Worm (Caenorhabditis elegans) whole organism, young adult: ENCODE measurements around the gene smg-4.

Experiments
- B0035.1 ChIP-seq: sonication (generic microtip); optimal IDR thresholded peaks from 2 replicates; lab custom pipeline; 2016; ENCODE audit warnings: missing genetic modification characterization, mild to moderate bottlenecking, missing compliant biosample characterization, missing genotype, missing genetic modification reagents
- B0261.1 ChIP-seq: sonication (generic microtip); optimal IDR thresholded peaks from 2 replicates; lab custom pipeline; 2016; ENCODE audit warnings: mild to moderate bottlenecking, missing genetic modification characterization, moderate library complexity, missing compliant biosample characterization
- F22D6.2 ChIP-seq: sonication (generic microtip); optimal IDR thresholded peaks from 2 replicates; lab custom pipeline; 2016; ENCODE audit warnings: mild to moderate bottlenecking, missing genetic modification characterization, missing compliant biosample characterization
- F37B4.10 ChIP-seq: fragments of 200-800 bp; sonication (Bioruptor generic); IDR thresholded peaks from 2 replicates; pipeline ENCODE4 v1.3.6; 2022; ENCODE audit warnings: missing genetic modification characterization, missing compliant biosample characterization
- F39B2.1 ChIP-seq: fragments of 200-800 bp; sonication (Bioruptor generic); IDR thresholded peaks from 2 replicates; pipeline ENCODE4 v1.3.6; 2022; ENCODE audit warnings: missing genetic modification reagents, missing genetic modification characterization, missing compliant biosample characterization
- F49E8.2 ChIP-seq: sonication (generic microtip); optimal IDR thresholded peaks from 3 replicates; lab custom pipeline; 2017; ENCODE audit warnings: missing genetic modification characterization, mild to moderate bottlenecking, missing compliant biosample characterization, antibody characterized with exemption, moderate library complexity; ENCODE audit not compliant: insufficient read depth
- Y67H2A.10 ChIP-seq: fragments of 200-800 bp; sonication (Bioruptor generic); conservative IDR thresholded peaks from 2 replicates; pipeline ENCODE4 v1.3.6; 2022; ENCODE audit warnings: missing genetic modification reagents, missing genetic modification characterization, missing compliant biosample characterization
- Y79H2A.3 ChIP-seq: fragments of 200-800 bp; sonication (Bioruptor generic); conservative IDR thresholded peaks from 2 replicates; pipeline ENCODE4 v1.3.6; 2022; ENCODE audit warnings: missing genetic modification reagents, missing genetic modification characterization, missing compliant biosample characterization
- Y95B8A.8 ChIP-seq: fragments of 200-800 bp; sonication (Bioruptor generic); IDR thresholded peaks from 2 replicates; pipeline ENCODE4 v1.3.6; 2022; ENCODE audit warnings: missing genetic modification reagents, missing genetic modification characterization, missing compliant biosample characterization
- ama-1 ChIP-seq, 3 experiments: fragments of 150-350 bp in 1 of 3; sonication (generic microtip) in 2 of 3; optimal IDR thresholded peaks; 2 replicates each; lab custom pipeline; 2014 to 2018; ENCODE audit warnings: missing biosample characterization in 2 of 3, missing genetic modification characterization in 2 of 3, missing genetic modification reagents in 2 of 3
- aptf-3 ChIP-seq: fragments of 200-800 bp; sonication (Bioruptor generic); IDR thresholded peaks from 2 replicates; pipeline ENCODE4 v1.3.6; 2022; ENCODE audit warnings: missing genetic modification characterization, missing compliant biosample characterization
- attf-6 ChIP-seq: fragments of 200-800 bp; sonication (Bioruptor generic); IDR thresholded peaks from 2 replicates; pipeline ENCODE4 v1.3.6; 2022; ENCODE audit warnings: missing genetic modification reagents, missing genetic modification characterization, missing compliant biosample characterization
- ceh-100 ChIP-seq: fragments of 200-800 bp; sonication (Bioruptor generic); IDR thresholded peaks from 2 replicates; pipeline ENCODE4 v1.3.6; 2022; ENCODE audit warnings: missing genetic modification reagents, missing genetic modification characterization, missing compliant biosample characterization
- ceh-40 ChIP-seq: fragments of 200-800 bp; sonication (Bioruptor generic); IDR thresholded peaks from 2 replicates; pipeline ENCODE4 v1.3.6; 2022; ENCODE audit warnings: missing genetic modification characterization, missing compliant biosample characterization
- ekl-4 ChIP-seq: fragments of 200-800 bp; sonication (Bioruptor generic); IDR thresholded peaks from 2 replicates; pipeline ENCODE4 v1.3.6; 2022; ENCODE audit warnings: missing genetic modification reagents, missing genetic modification characterization, missing compliant biosample characterization
- ets-4 ChIP-seq: fragments of 200-800 bp; sonication (Bioruptor generic); optimal IDR thresholded peaks from 2 replicates; lab custom pipeline; 2018; ENCODE audit warnings: mild to moderate bottlenecking, missing genetic modification characterization, missing compliant biosample characterization
- him-1 ChIP-seq: sonication (generic microtip); optimal IDR thresholded peaks from 2 replicates; lab custom pipeline; 2016; ENCODE audit warnings: missing genotype, missing genetic modification reagents, missing genetic modification characterization, missing compliant biosample characterization
- hlh-12 ChIP-seq: sonication (generic microtip); optimal IDR thresholded peaks from 2 replicates; lab custom pipeline; 2016; ENCODE audit warnings: missing genetic modification characterization, missing compliant biosample characterization
- hmg-1.2 ChIP-seq: fragments of 200-800 bp; sonication (Bioruptor generic); IDR thresholded peaks from 2 replicates; pipeline ENCODE4 v1.3.6; 2022; ENCODE audit warnings: missing genetic modification reagents, missing genetic modification characterization, missing compliant biosample characterization
- hrde-1 ChIP-seq: sonication (generic microtip); optimal IDR thresholded peaks from 2 replicates; lab custom pipeline; 2016; ENCODE audit warnings: missing genetic modification characterization, mild to moderate bottlenecking, missing compliant biosample characterization, moderate library complexity, missing genotype, missing genetic modification reagents, borderline replicate concordance
- hsf-1 ChIP-seq: fragments of 200-800 bp; sonication (Bioruptor generic); IDR thresholded peaks from 2 replicates; pipeline ENCODE4 v1.3.6; 2022; ENCODE audit warnings: missing genetic modification reagents, missing genetic modification characterization, missing compliant biosample characterization
- lin-35 ChIP-seq, 3 experiments: fragments of 150-350 bp in 2 of 3; sonication (generic microtip) in 1 of 3; optimal IDR thresholded peaks; 2 replicates each; lab custom pipeline; 2014 to 2018; ENCODE audit warnings: missing biosample characterization in 3 of 3, missing genetic modification characterization in 3 of 3, missing genetic modification reagents in 3 of 3
- lin-54 ChIP-seq: fragments of 200-800 bp; sonication (Bioruptor generic); optimal IDR thresholded peaks from 2 replicates; lab custom pipeline; 2018; ENCODE audit warnings: mild to moderate bottlenecking, missing genetic modification characterization, missing compliant biosample characterization
- lir-1 ChIP-seq: fragments of 200-800 bp; sonication (Bioruptor generic); conservative IDR thresholded peaks from 2 replicates; pipeline ENCODE4 v1.3.6; 2022; ENCODE audit warnings: missing genetic modification reagents, missing genetic modification characterization, missing compliant biosample characterization
- madf-8 ChIP-seq: fragments of 200-800 bp; sonication (Bioruptor generic); conservative IDR thresholded peaks from 2 replicates; pipeline ENCODE4 v1.3.6; 2022; ENCODE audit warnings: missing genetic modification reagents, missing genetic modification characterization, missing compliant biosample characterization
- mes-4 ChIP-seq: sonication (generic microtip); optimal IDR thresholded peaks from 2 replicates; lab custom pipeline; 2016; ENCODE audit warnings: missing genotype, missing genetic modification characterization, missing compliant biosample characterization
- mxl-1 ChIP-seq: sonication (generic microtip); optimal IDR thresholded peaks from 2 replicates; lab custom pipeline; 2016; ENCODE audit warnings: missing genetic modification characterization, missing compliant biosample characterization
- rcor-1 ChIP-seq: fragments of 200-800 bp; sonication (Bioruptor generic); IDR thresholded peaks from 2 replicates; pipeline ENCODE4 v1.3.6; 2022; ENCODE audit warnings: missing genetic modification reagents, missing genetic modification characterization, missing compliant biosample characterization
- rec-8 ChIP-seq, 2 experiments: sonication (generic microtip); optimal IDR thresholded peaks; 2 replicates each; lab custom pipeline; 2016; ENCODE audit warnings: mild to moderate bottlenecking in 2 of 2, missing genetic modification characterization in 2 of 2, missing genetic modification reagents in 2 of 2, missing genotype in 2 of 2, missing biosample characterization in 1 of 2, missing compliant biosample characterization in 1 of 2, moderate library complexity in 1 of 2
- rpc-1 ChIP-seq, 2 experiments: fragments of 150-350 bp in 1 of 2; sonication (generic microtip) in 1 of 2; optimal IDR thresholded peaks; 2 replicates each; lab custom pipeline; 2014 to 2018; ENCODE audit warnings: missing biosample characterization in 1 of 2, missing genetic modification characterization in 1 of 2, missing genetic modification reagents in 1 of 2, missing genotype in 1 of 2
- snpc-1.1 ChIP-seq: sonication (generic microtip); optimal IDR thresholded peaks from 2 replicates; lab custom pipeline; 2017; ENCODE audit warnings: missing genetic modification characterization, mild to moderate bottlenecking, missing compliant biosample characterization, antibody characterized with exemption, moderate library complexity, missing genotype, missing genetic modification reagents; ENCODE audit not compliant: insufficient read depth
- snpc-1.3 ChIP-seq: sonication (generic microtip); optimal IDR thresholded peaks from 2 replicates; lab custom pipeline; 2017; ENCODE audit warnings: missing genetic modification characterization, mild to moderate bottlenecking, missing compliant biosample characterization, antibody characterized with exemption, moderate library complexity, missing genotype, missing genetic modification reagents; ENCODE audit not compliant: insufficient read depth
- somi-1 ChIP-seq: fragments of 200-800 bp; sonication (Bioruptor generic); optimal IDR thresholded peaks from 2 replicates; lab custom pipeline; 2018; ENCODE audit warnings: mild to moderate bottlenecking, missing genetic modification characterization, missing compliant biosample characterization
- sptf-2 ChIP-seq: fragments of 200-800 bp; sonication (Bioruptor generic); optimal IDR thresholded peaks from 2 replicates; lab custom pipeline; 2018; ENCODE audit warnings: mild to moderate bottlenecking, missing genetic modification characterization, missing compliant biosample characterization
- tbp1 ChIP-seq: fragments of 200-800 bp; sonication (Bioruptor generic); optimal IDR thresholded peaks from 2 replicates; lab custom pipeline; 2018; ENCODE audit warnings: mild to moderate bottlenecking, missing genetic modification characterization, missing compliant biosample characterization
- unc-62 ChIP-seq: fragments of 150-350 bp; optimal IDR thresholded peaks from 2 replicates; lab custom pipeline; 2014; ENCODE audit warnings: missing biosample characterization, missing genetic modification reagents, missing genetic modification characterization
- xnd-1 ChIP-seq: sonication (generic microtip); optimal IDR thresholded peaks from 2 replicates; lab custom pipeline; 2016; ENCODE audit warnings: missing genotype, missing genetic modification reagents, missing genetic modification characterization, missing compliant biosample characterization
- zim-3 ChIP-seq: sonication (generic microtip); optimal IDR thresholded peaks from 2 replicates; lab custom pipeline; 2017; ENCODE audit warnings: mild to moderate bottlenecking, missing genetic modification characterization, moderate library complexity, missing compliant biosample characterization
- ztf-18 ChIP-seq: sonication (generic microtip); optimal IDR thresholded peaks from 2 replicates; lab custom pipeline; 2016; ENCODE audit warnings: missing genotype, mild to moderate bottlenecking, missing genetic modification characterization, missing compliant biosample characterization
- ztf-25 ChIP-seq: fragments of 200-800 bp; sonication (Bioruptor generic); IDR thresholded peaks from 2 replicates; pipeline ENCODE4 v1.3.6; 2022; ENCODE audit warnings: missing genetic modification reagents, missing genetic modification characterization, missing compliant biosample characterization
- ztf-26 ChIP-seq: sonication (generic microtip); optimal IDR thresholded peaks from 2 replicates; lab custom pipeline; 2017; ENCODE audit warnings: missing genetic modification characterization, missing compliant biosample characterization
- ztf-28 ChIP-seq: fragments of 200-800 bp; sonication (Bioruptor generic); IDR thresholded peaks from 2 replicates; pipeline ENCODE4 v1.3.6; 2022; ENCODE audit warnings: missing genetic modification reagents, missing genetic modification characterization, missing compliant biosample characterization
- ztf-6 ChIP-seq: fragments of 200-800 bp; sonication (Bioruptor generic); IDR thresholded peaks from 2 replicates; pipeline ENCODE4 v1.3.6; 2022; ENCODE audit warnings: missing genetic modification reagents, missing genetic modification characterization, missing compliant biosample characterization

Gene smg-4

DNA sequence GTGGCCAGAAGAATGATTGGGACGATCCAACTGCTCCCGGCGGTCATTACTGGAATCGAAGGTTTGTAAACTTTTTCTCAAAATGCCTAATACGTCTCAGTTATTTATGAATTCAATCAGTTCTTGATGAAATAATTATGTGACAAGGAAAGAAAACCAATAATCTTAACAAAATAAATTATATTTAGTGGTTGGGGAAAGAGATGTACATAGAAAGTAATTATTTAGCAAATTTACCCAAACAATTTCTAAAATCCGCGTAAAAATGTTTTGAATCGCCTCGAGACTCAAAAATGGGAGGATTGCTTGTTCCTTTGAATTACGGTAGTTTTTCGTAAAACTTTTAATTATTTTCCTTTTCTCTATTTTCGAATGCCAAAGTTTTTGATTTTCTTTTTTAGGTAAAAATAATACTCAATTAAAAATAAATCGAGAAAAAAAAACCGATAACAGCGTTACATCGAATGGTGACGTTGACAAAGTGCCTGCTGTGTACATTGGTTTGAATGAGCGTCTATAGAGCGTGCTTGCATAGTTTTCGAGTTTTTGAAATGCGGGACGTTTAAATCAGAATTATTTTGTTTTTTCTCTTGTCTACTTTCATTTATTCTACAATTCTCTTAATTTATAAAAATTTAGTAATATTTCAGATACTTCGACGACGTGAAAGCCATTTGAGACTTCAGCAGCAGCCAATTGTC, 47.9 kb downstream of the smg-4 start, which contains the start of the genes aagr-3 and drap-1 (continued):
- TF ChIP-seq rcor-1 (GFP tag; lab: Robert Waterston, UW), result no peak
- no peak for TF ChIP-seq aptf-3 (GFP tag; lab: Robert Waterston, UW)
- TF ChIP-seq snpc-1.3, result no peak
- no peak for TF ChIP-seq somi-1 (GFP tag; lab: Kevin White, UChicago)
- TF ChIP-seq xnd-1 (tag; lab: Kevin White, UChicago), result no peak
- no peak for TF ChIP-seq ets-4 (GFP tag; lab: Kevin White, UChicago)
- TF ChIP-seq lin-35 (GFP tag; optimal IDR thresholded peaks at IDR 0.05; lab: Kevin White, UChicago), result no peak
- TF ChIP-seq lir-1, result no peak
- no peak for TF ChIP-seq rec-8 (tag; optimal IDR thresholded peaks at IDR 0.05; lab: Kevin White, UChicago)
- no peak for TF ChIP-seq hsf-1
- peak; percentile 0 for TF ChIP-seq tbp1
- TF ChIP-seq attf-6 (GFP tag; lab: Robert Waterston, UW), result no peak
- TF ChIP-seq ceh-40 (GFP tag; lab: Robert Waterston, UW), result no peak
- TF ChIP-seq ztf-26 (tag; lab: Kevin White, UChicago), result no peak
- no peak for TF ChIP-seq hlh-12
- no peak for TF ChIP-seq ekl-4 (GFP tag; lab: Robert Waterston, UW)
- TF ChIP-seq madf-8 (GFP tag; lab: Robert Waterston, UW), result no peak
- no peak for TF ChIP-seq rpc-1 (optimal IDR thresholded peaks at IDR 0.05; lab: Kevin White, UChicago)
- no peak for TF ChIP-seq rpc-1 (tag; optimal IDR thresholded peaks at IDR 0.05; lab: Kevin White, UChicago)
- no peak for TF ChIP-seq B0261.1 (tag; lab: Kevin White, UChicago)
- no peak for TF ChIP-seq F37B4.10 (GFP tag; lab: Robert Waterston, UW)
- no peak for TF ChIP-seq snpc-1.1 (tag; lab: Kevin White, UChicago)
- no peak for TF ChIP-seq ztf-25 (GFP tag; lab: Robert Waterston, UW)
- no peak for TF ChIP-seq hrde-1 (tag; lab: Kevin White, UChicago)
- no peak for TF ChIP-seq ztf-28 (GFP tag; lab: Robert Waterston, UW)
- TF ChIP-seq B0035.1 (tag; lab: Kevin White, UChicago), result no peak
- peak; percentile 42 for TF ChIP-seq lin-54 (GFP tag; lab: Kevin White, UChicago)
- TF ChIP-seq zim-3 (tag; lab: Kevin White, UChicago), result no peak
- TF ChIP-seq sptf-2 (GFP tag; lab: Kevin White, UChicago), result no peak
- no peak for TF ChIP-seq Y67H2A.10 (GFP tag; lab: Robert Waterston, UW)
- TF ChIP-seq F39B2.1 (GFP tag; lab: Robert Waterston, UW), result no peak
- TF ChIP-seq mxl-1, result no peak
- TF ChIP-seq Y79H2A.3, result no peak
- no peak for TF ChIP-seq F22D6.2 (tag; lab: Kevin White, UChicago)
- no peak for TF ChIP-seq ama-1 (optimal IDR thresholded peaks at IDR 0.05; lab: Kevin White, UChicago)
- TF ChIP-seq ama-1 (GFP tag; optimal IDR thresholded peaks at IDR 0.05; lab: Kevin White, UChicago), result no peak
- TF ChIP-seq ztf-6 (GFP tag; lab: Robert Waterston, UW), result no peak
- TF ChIP-seq hmg-1.2, result no peak
- TF ChIP-seq ceh-100, result no peak
- TF ChIP-seq unc-62 (GFP tag; lab: Kevin White, UChicago), result no peak
- no peak for TF ChIP-seq mes-4
- TF ChIP-seq Y95B8A.8 (GFP tag; lab: Robert Waterston, UW), result no peak
- TF ChIP-seq him-1 (tag; lab: Kevin White, UChicago), result no peak
- no peak for TF ChIP-seq ztf-18 (tag; lab: Kevin White, UChicago)
- TF ChIP-seq F49E8.2, result no peak
